Fruit fly (Drosophila melanogaster) whole organism, prepupa: ENCODE data around the gene elg1.

Source experiments
- Blimp-1 ChIP-seq: fragments of 200-800 bp; sonication (Bioruptor generic); optimal IDR thresholded peaks from 3 replicates; lab custom pipeline; 2017; ENCODE audit warnings: missing biosample characterization, missing genetic modification characterization, mild to moderate bottlenecking, moderate library complexity, missing genetic modification reagents
- CG16779 ChIP-seq: fragments of 200-800 bp; sonication (Bioruptor generic); optimal IDR thresholded peaks from 3 replicates; lab custom pipeline; 2017; ENCODE audit warnings: missing biosample characterization, mild to moderate bottlenecking, missing genetic modification characterization
- CG6163 ChIP-seq: fragments of 200-800 bp; sonication (Bioruptor generic); IDR thresholded peaks from 3 replicates; pipeline ENCODE4 v1.3.6; 2022; ENCODE audit warnings: missing biosample characterization, missing genetic modification characterization
- CG8119 ChIP-seq: fragments of 200-800 bp; sonication (Bioruptor generic); IDR thresholded peaks from 3 replicates; pipeline ENCODE4 v1.3.6; 2022; ENCODE audit warnings: missing biosample characterization, missing genetic modification characterization
- CG8632 ChIP-seq: fragments of 200-800 bp; sonication (Bioruptor generic); optimal IDR thresholded peaks from 3 replicates; lab custom pipeline; 2016; ENCODE audit warnings: missing biosample characterization, missing genetic modification characterization
- CG9139 ChIP-seq: fragments of 200-800 bp; sonication (Bioruptor generic); optimal IDR thresholded peaks from 3 replicates; lab custom pipeline; 2017; ENCODE audit warnings: missing biosample characterization, mild to moderate bottlenecking, missing genetic modification characterization
- Hr38 ChIP-seq: sonication (Bioruptor generic); optimal IDR thresholded peaks from 2 replicates; lab custom pipeline; 2016; ENCODE audit warnings: missing biosample characterization, missing genetic modification characterization
- Sox102F ChIP-seq: fragments of 200-800 bp; sonication (Bioruptor generic); optimal IDR thresholded peaks from 2 replicates; lab custom pipeline; 2016; ENCODE audit warnings: missing biosample characterization, mild to moderate bottlenecking, missing genetic modification characterization
- Sox14 ChIP-seq: fragments of 200-800 bp; sonication (Bioruptor generic); optimal IDR thresholded peaks from 3 replicates; lab custom pipeline; 2016; ENCODE audit warnings: missing biosample characterization, missing genetic modification characterization
- lz ChIP-seq: fragments of 200-800 bp; sonication (Bioruptor generic); optimal IDR thresholded peaks from 3 replicates; lab custom pipeline; 2016; ENCODE audit warnings: missing biosample characterization, missing genetic modification characterization
- salr ChIP-seq, 2 experiments: fragments of 200-800 bp; sonication (Bioruptor generic); optimal IDR thresholded peaks; 3 replicates each; lab custom pipeline; 2016 to 2018; ENCODE audit warnings: missing biosample characterization in 2 of 2, missing genetic modification characterization in 2 of 2, mild to moderate bottlenecking in 1 of 2
- spab ChIP-seq: fragments of 200-800 bp; sonication (Bioruptor generic); optimal IDR thresholded peaks from 2 replicates; lab custom pipeline; 2017; ENCODE audit warnings: missing biosample characterization, mild to moderate bottlenecking, missing genetic modification characterization, missing genetic modification reagents
- ss ChIP-seq, 2 experiments: fragments of 200-800 bp; sonication (Bioruptor generic); optimal IDR thresholded peaks; 2 replicates in 1 of 2; 3 replicates in 1 of 2; lab custom pipeline; 2017 to 2018; ENCODE audit warnings: mild to moderate bottlenecking in 2 of 2, missing biosample characterization in 2 of 2, missing genetic modification characterization in 2 of 2, moderate library complexity in 1 of 2
- topi ChIP-seq: fragments of 200-800 bp; sonication (Bioruptor generic); optimal IDR thresholded peaks from 3 replicates; lab custom pipeline; 2016; ENCODE audit warnings: missing biosample characterization, missing genetic modification characterization

DNA sequence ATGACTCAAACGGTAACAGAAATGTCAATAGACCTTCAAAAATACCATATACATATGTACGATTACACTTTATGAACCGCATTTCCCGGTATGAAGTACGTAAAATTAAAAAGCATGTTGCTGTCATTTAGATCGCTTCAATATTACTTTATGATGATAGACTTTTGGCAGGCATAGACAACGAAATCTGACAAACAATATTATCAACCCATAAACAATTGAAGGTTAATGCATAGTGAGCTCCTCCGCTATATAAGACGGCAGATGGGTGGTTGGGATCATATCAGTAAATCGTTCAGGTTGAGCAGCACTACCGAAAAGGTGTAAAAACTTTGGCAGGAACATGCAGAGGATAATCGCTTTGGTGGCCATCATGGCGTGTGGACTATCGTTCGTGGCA is 48.1 kb upstream of the elg1 start, which contains the start of gene CG13075:
- TF ChIP-seq Sox14 (GFP tag; lab: Kevin White, UChicago) (no peak), spab (GFP tag; lab: Kevin White, UChicago) (no peak), CG9139 (GFP tag; lab: Kevin White, UChicago) (no peak), ss (GFP tag; optimal IDR thresholded peaks at IDR 0.05; lab: Kevin White, UChicago) (no peak), CG16779 (no peak), Blimp-1 (GFP tag; lab: Kevin White, UChicago) (no peak), Sox102F (no peak), lz (GFP tag; lab: Kevin White, UChicago) (no peak), salr (GFP tag; optimal IDR thresholded peaks at IDR 0.05; lab: Kevin White, UChicago) (no peak), CG8632 (GFP tag; lab: Kevin White, UChicago) (no peak), topi (no peak), CG6163 (GFP tag; lab: Robert Waterston, UW) (no peak), CG8119 (GFP tag; lab: Robert Waterston, UW) (no peak), Hr38 (no peak)
